Fruit fly (Drosophila melanogaster): Measurements from ENCODE around the gene Pvf3.

The Pvf3 gene

dm6 chr2L:7106289-7106961, 51.1 kb downstream of the Pvf3 start:
- TF ChIP-seq svp (GFP tag) (peak; percentile 63), acj6 (GFP tag; optimal IDR thresholded peaks at IDR 0.05) (no peak)

DNA sequence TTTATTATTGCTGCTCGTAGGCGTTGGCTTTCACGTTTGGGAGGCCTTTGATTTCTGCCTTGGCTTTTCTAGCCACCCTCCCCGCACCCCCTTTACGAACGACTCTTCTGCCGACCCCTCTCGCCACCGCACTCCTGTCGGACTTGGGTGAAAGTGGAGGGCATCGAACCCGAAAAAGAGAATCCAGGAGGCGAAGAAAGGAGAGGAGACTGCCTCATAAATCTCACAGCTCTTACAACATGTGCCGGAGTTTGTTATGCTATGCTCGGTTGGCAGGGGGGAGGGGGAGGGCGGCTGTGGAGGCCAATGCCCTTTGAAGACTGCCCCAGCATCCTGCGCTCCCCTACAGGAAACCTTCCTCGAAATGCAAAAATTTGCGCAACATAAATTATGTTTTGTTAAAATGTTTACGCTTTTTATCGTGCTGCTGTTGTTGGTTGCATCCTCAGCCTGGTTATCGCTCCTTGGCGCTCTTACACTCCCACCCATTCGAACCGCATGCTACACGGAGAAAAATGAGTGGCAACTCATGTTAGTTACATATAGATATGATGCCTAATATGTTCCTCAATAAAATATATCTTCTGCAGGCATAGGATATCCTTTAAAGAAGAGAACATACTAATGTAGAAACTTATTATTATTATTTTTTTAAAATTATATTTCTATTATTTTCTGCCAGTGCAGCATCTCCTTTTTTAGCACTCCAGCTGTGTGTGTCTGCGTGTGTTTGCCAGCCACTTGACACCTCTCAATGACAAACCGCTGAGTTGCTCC, 53.1 kb downstream of the Pvf3 start:
- peak; percentile 32 for TF ChIP-seq Hr39 (GFP tag; optimal IDR thresholded peaks at IDR 0.05)
- TF ChIP-seq dsx (GFP tag; optimal IDR thresholded peaks at IDR 0.05; ENCODE audit: poor library complexity, severe bottlenecking): peak; percentile 67
- TF ChIP-seq CG34406 (GFP tag; optimal IDR thresholded peaks at IDR 0.05): peak; percentile 64
- TF ChIP-seq CG7368 (GFP tag; optimal IDR thresholded peaks at IDR 0.05): peak; percentile 56
- peak; percentile 57 for TF ChIP-seq CG11762 (GFP tag; optimal IDR thresholded peaks at IDR 0.05; ENCODE audit: insufficient read depth)
- peak; percentile 13 for TF ChIP-seq Ets21C (GFP tag; optimal IDR thresholded peaks at IDR 0.05)
- TF ChIP-seq CG10631 (GFP tag; optimal IDR thresholded peaks at IDR 0.05): peak; percentile 72
- peak; percentile 64 for TF ChIP-seq CG6792 (GFP tag; optimal IDR thresholded peaks at IDR 0.05)
- TF ChIP-seq acj6 (GFP tag; optimal IDR thresholded peaks at IDR 0.05): peak; percentile 64
- TF ChIP-seq topi (GFP tag; optimal IDR thresholded peaks at IDR 0.05): peak; percentile 65
- no peak for TF ChIP-seq CG11294 (GFP tag; IDR thresholded peaks at IDR 0.05)
- peak; percentile 16 to 37 for TF ChIP-seq salr (GFP tag; optimal IDR thresholded peaks at IDR 0.05)
- peak; percentile 74 for TF ChIP-seq Ets96B (tag; optimal IDR thresholded peaks at IDR 0.05)
- peak; percentile 66 for TF ChIP-seq Met (GFP tag; optimal IDR thresholded peaks at IDR 0.05)
- peak; percentile 46 for TF ChIP-seq fd59A (GFP tag; optimal IDR thresholded peaks at IDR 0.05)
- peak; percentile 35 for TF ChIP-seq Eip75B (GFP tag; optimal IDR thresholded peaks at IDR 0.05)
- TF ChIP-seq lz (GFP tag; optimal IDR thresholded peaks at IDR 0.05): peak; percentile 41
- peak; percentile 63 for TF ChIP-seq CG3919 (GFP tag; optimal IDR thresholded peaks at IDR 0.05)
- TF ChIP-seq CG31627 (GFP tag; optimal IDR thresholded peaks at IDR 0.05): peak; percentile 47
- peak; percentile 48 for TF ChIP-seq pdm3 (GFP tag; optimal IDR thresholded peaks at IDR 0.05)
- peak; percentile 87 for TF ChIP-seq svp (GFP tag)
- TF ChIP-seq Sox102F (GFP tag; optimal IDR thresholded peaks at IDR 0.05): peak; percentile 62
- TF ChIP-seq Sox15 (GFP tag; optimal IDR thresholded peaks at IDR 0.05): peak; percentile 22
- peak; percentile 72 for TF ChIP-seq CG6808 (GFP tag; optimal IDR thresholded peaks at IDR 0.05)
- TF ChIP-seq CG4318 (GFP tag; optimal IDR thresholded peaks at IDR 0.05): peak; percentile 5
- peak; percentile 64 for TF ChIP-seq CG8119 (GFP tag; IDR thresholded peaks at IDR 0.05)
- TF ChIP-seq CG9139 (GFP tag; optimal IDR thresholded peaks at IDR 0.05): peak; percentile 17
- TF ChIP-seq Gug (GFP tag; IDR thresholded peaks at IDR 0.05): no peak
- no peak for TF ChIP-seq fd85E (GFP tag; optimal IDR thresholded peaks at IDR 0.05)
- peak; percentile 72 for TF ChIP-seq spab (GFP tag; optimal IDR thresholded peaks at IDR 0.05)
- TF ChIP-seq Hr4 (GFP tag; optimal IDR thresholded peaks at IDR 0.05): peak; percentile 53
- no peak for TF ChIP-seq Lpt (GFP tag; optimal IDR thresholded peaks at IDR 0.05)
- peak; percentile 63 for TF ChIP-seq achi (GFP tag; optimal IDR thresholded peaks at IDR 0.05)
- TF ChIP-seq Smox (GFP tag; optimal IDR thresholded peaks at IDR 0.05): peak; percentile 54
- TF ChIP-seq CG8319 (GFP tag; optimal IDR thresholded peaks at IDR 0.05): peak; percentile 57
- TF ChIP-seq Blimp-1 (GFP tag; optimal IDR thresholded peaks at IDR 0.05): peak; percentile 16
- peak; percentile 73 for TF ChIP-seq CG10669 (GFP tag; optimal IDR thresholded peaks at IDR 0.05)
- peak; percentile 28 for TF ChIP-seq net (GFP tag; optimal IDR thresholded peaks at IDR 0.05)
- peak; percentile 3 for TF ChIP-seq CG6854 (GFP tag; optimal IDR thresholded peaks at IDR 0.05)
- TF ChIP-seq CG16779 (tag; optimal IDR thresholded peaks at IDR 0.05): no peak
- no peak for TF ChIP-seq Eip93F (GFP tag; optimal IDR thresholded peaks at IDR 0.05)
- peak; percentile 64 for TF ChIP-seq OdsH (GFP tag; optimal IDR thresholded peaks at IDR 0.05)
- peak; percentile 76 for TF ChIP-seq CG3032 (tag; optimal IDR thresholded peaks at IDR 0.05)
- peak; percentile 63 for TF ChIP-seq cyc (GFP tag; optimal IDR thresholded peaks at IDR 0.05)
- TF ChIP-seq Eip78C (GFP tag): peak; percentile 66
- TF ChIP-seq fkh (GFP tag; optimal IDR thresholded peaks at IDR 0.05): no peak
- peak; percentile 55 to 69 for TF ChIP-seq ss (GFP tag; optimal IDR thresholded peaks at IDR 0.05)
